Fruit fly (Drosophila melanogaster) whole organism, embryonic: ENCODE results near the gene CG8312.

ENCODE experiments used
- Antp ChIP-seq: fragments of 200-800 bp; sonication (Bioruptor generic); optimal IDR thresholded peaks from 3 replicates; lab custom pipeline; 2016; ENCODE audit warnings: missing biosample characterization, missing genetic modification characterization
- Bteb2 ChIP-seq: fragments of 200-800 bp; sonication (Bioruptor generic); optimal IDR thresholded peaks from 2 replicates; lab custom pipeline; 2016; ENCODE audit warnings: missing biosample characterization, missing genetic modification characterization
- CG10209 ChIP-seq: fragments of 200-800 bp; sonication (Bioruptor generic); optimal IDR thresholded peaks from 3 replicates; lab custom pipeline; 2017; ENCODE audit warnings: missing biosample characterization, mild to moderate bottlenecking, missing genetic modification characterization, missing genetic modification reagents
- CG11247 ChIP-seq: fragments of 200-800 bp; sonication (Bioruptor generic); IDR thresholded peaks from 2 replicates; pipeline ENCODE4 v1.3.6; 2022; ENCODE audit warnings: missing biosample characterization, missing genetic modification characterization
- CG11696 ChIP-seq: fragments of 200-800 bp; sonication (Bioruptor generic); IDR thresholded peaks from 2 replicates; pipeline ENCODE4 v1.3.6; 2022; ENCODE audit warnings: missing biosample characterization, missing genetic modification characterization
- CG13123 ChIP-seq: fragments of 200-800 bp; sonication (Bioruptor generic); optimal IDR thresholded peaks from 2 replicates; lab custom pipeline; 2016; ENCODE audit warnings: missing biosample characterization, missing genetic modification characterization
- CG13287 ChIP-seq: fragments of 200-800 bp; sonication (Bioruptor generic); IDR thresholded peaks from 2 replicates; pipeline ENCODE4 v1.3.6; 2022; ENCODE audit warnings: missing biosample characterization, missing genetic modification characterization; ENCODE audit not compliant: partially characterized antibody
- CG13775 ChIP-seq: fragments of 200-800 bp; sonication (Bioruptor generic); optimal IDR thresholded peaks from 3 replicates; lab custom pipeline; 2017; ENCODE audit warnings: missing biosample characterization, mild to moderate bottlenecking, missing genetic modification characterization
- CG14014 ChIP-seq: fragments of 200-800 bp; sonication (Bioruptor generic); IDR thresholded peaks from 2 replicates; pipeline ENCODE4 v1.3.6; 2022; ENCODE audit warnings: missing biosample characterization, missing genetic modification characterization
- CG14710 ChIP-seq: fragments of 200-800 bp; sonication (Bioruptor generic); optimal IDR thresholded peaks from 3 replicates; lab custom pipeline; 2019; ENCODE audit warnings: missing biosample characterization, mild to moderate bottlenecking, missing genetic modification characterization, moderate library complexity
- CG2120 ChIP-seq: fragments of 200-800 bp; sonication (Bioruptor generic); optimal IDR thresholded peaks from 3 replicates; lab custom pipeline; 2016; ENCODE audit warnings: missing biosample characterization, missing genetic modification characterization
- CG2202 ChIP-seq: fragments of 200-800 bp; sonication (Bioruptor generic); optimal IDR thresholded peaks from 2 replicates; lab custom pipeline; 2018; ENCODE audit warnings: missing biosample characterization, mild to moderate bottlenecking, missing genetic modification characterization
- CG30020 ChIP-seq: fragments of 200-800 bp; optimal IDR thresholded peaks from 2 replicates; lab custom pipeline; 2019; ENCODE audit warnings: missing biosample characterization, mild to moderate bottlenecking, missing genetic modification characterization, moderate library complexity
- CG30431 ChIP-seq: fragments of 200-800 bp; sonication (Bioruptor generic); optimal IDR thresholded peaks from 2 replicates; lab custom pipeline; 2017; ENCODE audit warnings: missing biosample characterization, missing genetic modification characterization
- CG3065 ChIP-seq: fragments of 200-800 bp; sonication (Bioruptor generic); optimal IDR thresholded peaks from 2 replicates; lab custom pipeline; 2016; ENCODE audit warnings: missing biosample characterization, missing genetic modification characterization
- CG32532 ChIP-seq: fragments of 200-800 bp; sonication (Bioruptor generic); IDR thresholded peaks from 2 replicates; pipeline ENCODE4 v1.3.6; 2022; ENCODE audit warnings: missing biosample characterization, missing genetic modification characterization
- CG42726 ChIP-seq: fragments of 200-800 bp; sonication (Bioruptor generic); IDR thresholded peaks from 2 replicates; pipeline ENCODE4 v1.3.6; 2022; ENCODE audit warnings: missing biosample characterization, missing genetic modification characterization; ENCODE audit not compliant: partially characterized antibody
- CG6689 ChIP-seq: fragments of 200-800 bp; sonication (Bioruptor generic); IDR thresholded peaks from 2 replicates; pipeline ENCODE4 v1.3.6; 2022; ENCODE audit warnings: missing biosample characterization, missing genetic modification characterization
- CG7372 ChIP-seq: fragments of 200-800 bp; sonication (Bioruptor generic); IDR thresholded peaks from 2 replicates; pipeline ENCODE4 v1.3.6; 2022; ENCODE audit warnings: missing biosample characterization, missing genetic modification characterization
- CG7786 ChIP-seq: fragments of 200-800 bp; sonication (Bioruptor generic); optimal IDR thresholded peaks from 2 replicates; lab custom pipeline; 2016; ENCODE audit warnings: missing biosample characterization, missing genetic modification characterization
- CG7987 ChIP-seq: fragments of 200-800 bp; sonication (Bioruptor generic); optimal IDR thresholded peaks from 2 replicates; lab custom pipeline; 2018; ENCODE audit warnings: missing biosample characterization, mild to moderate bottlenecking, missing genetic modification characterization, moderate library complexity
- CG8478 ChIP-seq: fragments of >200 bp; optimal IDR thresholded peaks from 2 replicates; lab custom pipeline; 2018
- CG9876 ChIP-seq: fragments of 200-800 bp; sonication (Bioruptor generic); optimal IDR thresholded peaks from 2 replicates; lab custom pipeline; 2016; ENCODE audit warnings: missing biosample characterization, missing genetic modification characterization
- Dll ChIP-seq: fragments of 200-800 bp; sonication (Bioruptor generic); IDR thresholded peaks from 4 replicates; pipeline ENCODE4 v1.3.6; 2022; ENCODE audit warnings: missing biosample characterization, missing genetic modification characterization; ENCODE audit not compliant: partially characterized antibody
- Ets97D ChIP-seq: fragments of 200-800 bp; sonication (Bioruptor generic); optimal IDR thresholded peaks from 3 replicates; lab custom pipeline; 2016; ENCODE audit warnings: missing biosample characterization, missing genetic modification characterization
- Hmr ChIP-seq: fragments of 200-800 bp; sonication (Bioruptor generic); optimal IDR thresholded peaks from 3 replicates; lab custom pipeline; 2017; ENCODE audit warnings: mild to moderate bottlenecking, missing biosample characterization, missing genetic modification reagents, missing genetic modification characterization
- Max ChIP-seq: fragments of 200-800 bp; sonication (Bioruptor generic); optimal IDR thresholded peaks from 2 replicates; lab custom pipeline; 2016; ENCODE audit warnings: missing biosample characterization, mild to moderate bottlenecking, missing genetic modification characterization
- Meics ChIP-seq: fragments of 200-800 bp; sonication (Bioruptor generic); optimal IDR thresholded peaks from 2 replicates; lab custom pipeline; 2017; ENCODE audit warnings: missing biosample characterization, mild to moderate bottlenecking, missing genetic modification characterization
- Myb ChIP-seq: fragments of 200-800 bp; sonication (Bioruptor generic); optimal IDR thresholded peaks from 2 replicates; lab custom pipeline; 2016; ENCODE audit warnings: missing biosample characterization, missing genetic modification characterization
- NfI ChIP-seq: fragments of 200-800 bp; sonication (Bioruptor generic); optimal IDR thresholded peaks from 3 replicates; lab custom pipeline; 2018; ENCODE audit warnings: missing biosample characterization, mild to moderate bottlenecking, missing genetic modification characterization, moderate library complexity
- Ptx1 ChIP-seq: fragments of 200-800 bp; sonication (Bioruptor generic); IDR thresholded peaks from 2 replicates; pipeline ENCODE4 v1.3.6; 2022; ENCODE audit warnings: missing biosample characterization, missing genetic modification characterization
- Ravus ChIP-seq: fragments of 200-800 bp; sonication (Bioruptor generic); IDR thresholded peaks from 2 replicates; pipeline ENCODE4 v1.3.6; 2022; ENCODE audit warnings: missing biosample characterization, missing genetic modification characterization
- Rx ChIP-seq: fragments of 200-800 bp; sonication (Bioruptor generic); IDR thresholded peaks from 2 replicates; pipeline ENCODE4 v1.3.6; 2022; ENCODE audit warnings: missing biosample characterization, missing genetic modification characterization
- Sry-β ChIP-seq: fragments of 200-800 bp; sonication (Bioruptor generic); optimal IDR thresholded peaks from 2 replicates; lab custom pipeline; 2018; ENCODE audit warnings: missing biosample characterization, mild to moderate bottlenecking, missing genetic modification characterization, moderate library complexity
- bbx ChIP-seq: fragments of 200-800 bp; sonication (Bioruptor generic); IDR thresholded peaks from 2 replicates; pipeline ENCODE4 v1.3.6; 2022; ENCODE audit warnings: missing biosample characterization, missing genetic modification characterization; ENCODE audit not compliant: partially characterized antibody
- caup ChIP-seq: fragments of 200-800 bp; sonication (Bioruptor generic); optimal IDR thresholded peaks from 3 replicates; lab custom pipeline; 2017; ENCODE audit warnings: missing biosample characterization, mild to moderate bottlenecking, missing genetic modification characterization, moderate library complexity; ENCODE audit not compliant: severe bottlenecking
- ci ChIP-seq: fragments of 200-800 bp; sonication (Bioruptor generic); IDR thresholded peaks from 3 replicates; pipeline ENCODE4 v1.3.6; 2022; ENCODE audit warnings: missing biosample characterization, missing genetic modification characterization
- dm ChIP-seq: fragments of 200-800 bp; sonication (Bioruptor generic); optimal IDR thresholded peaks from 3 replicates; lab custom pipeline; 2016; ENCODE audit warnings: missing biosample characterization, missing genetic modification characterization
- lilli ChIP-seq: fragments of 200-800 bp; sonication (Bioruptor generic); optimal IDR thresholded peaks from 3 replicates; lab custom pipeline; 2016; ENCODE audit warnings: missing biosample characterization, missing genetic modification characterization
- lmd ChIP-seq: fragments of 200-800 bp; sonication (Bioruptor generic); IDR thresholded peaks from 2 replicates; pipeline ENCODE4 v1.3.6; 2022; ENCODE audit warnings: missing biosample characterization, missing genetic modification characterization
- phol ChIP-seq: fragments of 200-800 bp; sonication (Bioruptor generic); optimal IDR thresholded peaks from 3 replicates; lab custom pipeline; 2018; ENCODE audit warnings: missing biosample characterization, mild to moderate bottlenecking, missing genetic modification characterization, moderate library complexity
- pita ChIP-seq: fragments of 200-800 bp; sonication (Bioruptor generic); optimal IDR thresholded peaks from 2 replicates; lab custom pipeline; 2017; ENCODE audit warnings: missing biosample characterization, mild to moderate bottlenecking, missing genetic modification characterization
- prd ChIP-seq, 3 experiments: fragments of >200 bp in 2 of 3; fragments of 200-800 bp in 1 of 3; sonication (Bioruptor generic) in 1 of 3; optimal IDR thresholded peaks in 2 of 3; IDR thresholded peaks in 1 of 3; 2 replicates in 2 of 3; 3 replicates in 1 of 3; pipeline versions ENCODE4 v1.3.6 to Lab custom; 2017 to 2022; ENCODE audit warnings: missing biosample characterization in 1 of 3, missing genetic modification characterization in 1 of 3
- pum ChIP-seq: fragments of 200-800 bp; sonication (Bioruptor generic); optimal IDR thresholded peaks from 2 replicates; lab custom pipeline; 2016; ENCODE audit warnings: missing biosample characterization, missing genetic modification characterization
- sna ChIP-seq: fragments of 200-800 bp; sonication (Bioruptor generic); IDR thresholded peaks from 2 replicates; pipeline ENCODE4 v1.3.6; 2022; ENCODE audit warnings: missing biosample characterization, missing genetic modification characterization; ENCODE audit not compliant: partially characterized antibody
- tap ChIP-seq: fragments of 200-800 bp; optimal IDR thresholded peaks from 3 replicates; lab custom pipeline; 2019; ENCODE audit warnings: missing biosample characterization, mild to moderate bottlenecking, missing genetic modification characterization, moderate library complexity
- trem ChIP-seq: fragments of 200-800 bp; optimal IDR thresholded peaks from 3 replicates; lab custom pipeline; 2019; ENCODE audit warnings: missing biosample characterization, mild to moderate bottlenecking, missing genetic modification characterization, moderate library complexity
- zen2 ChIP-seq: fragments of 200-800 bp; sonication (Bioruptor generic); IDR thresholded peaks from 3 replicates; pipeline ENCODE4 v1.3.6; 2022; ENCODE audit warnings: missing biosample characterization, missing genetic modification characterization; ENCODE audit not compliant: partially characterized antibody
- zf30C ChIP-seq: fragments of 200-800 bp; sonication (Bioruptor generic); optimal IDR thresholded peaks from 3 replicates; lab custom pipeline; 2018; ENCODE audit warnings: missing biosample characterization, mild to moderate bottlenecking, missing genetic modification characterization

The CG8312 gene

DNA sequence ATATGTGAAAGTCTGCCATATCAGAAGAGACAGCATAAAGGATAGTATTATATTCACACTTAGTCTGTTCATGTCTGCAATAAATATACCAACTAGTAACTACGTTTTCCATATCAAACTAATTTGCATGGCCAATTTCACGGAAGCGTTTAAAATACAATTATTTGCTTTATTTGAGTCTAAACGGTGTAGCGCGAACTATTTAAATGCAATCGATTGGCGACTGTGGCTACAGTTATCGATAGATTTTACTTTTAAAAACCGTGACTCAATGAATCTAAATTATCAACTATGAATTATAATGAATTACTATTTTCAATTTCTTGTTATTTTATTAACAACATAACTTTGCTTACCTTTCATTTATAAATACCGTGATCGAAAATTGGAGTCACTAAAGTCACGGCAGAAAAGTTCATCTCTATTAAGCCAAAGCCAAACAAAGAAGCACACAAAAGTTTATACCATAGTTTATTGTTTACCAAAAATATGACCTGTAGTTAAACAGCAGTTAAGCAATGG is 35.8 kb downstream of the CG8312 start, which contains the start of the genes CG9427 and CG8319:
Gene CG9427, minus strand, starts transcription at position 51 of the 522 bp plus-strand sequence.
Gene CG8319, plus strand, starts transcription at position 442 of the 522 bp plus-strand sequence.
- peak; percentile 94 for TF ChIP-seq sna (GFP tag; lab: Robert Waterston, UW)
- no peak; the same call in 1 of the 2 replicates for TF ChIP-seq CG42726 (GFP tag; lab: Robert Waterston, UW)
- peak; percentile 62 for TF ChIP-seq Sry-β (GFP tag; lab: Kevin White, UChicago)
- TF ChIP-seq Myb (GFP tag; lab: Kevin White, UChicago) = peak; percentile 67
- TF ChIP-seq CG30431 (GFP tag; lab: Kevin White, UChicago) = no peak
- peak; percentile 33 for TF ChIP-seq CG7786 (GFP tag; lab: Kevin White, UChicago)
- peak; percentile 35; the same call in 1 of the 2 replicates for TF ChIP-seq CG7372 (GFP tag; lab: Robert Waterston, UW)
- peak; percentile 37 for TF ChIP-seq CG13123 (GFP tag; lab: Kevin White, UChicago)
- no peak for TF ChIP-seq CG2202 (tag; lab: Kevin White, UChicago)
- TF ChIP-seq Meics (GFP tag; lab: Kevin White, UChicago) = peak; percentile 43
- peak; percentile 25; the same call in 1 of the 2 replicates for TF ChIP-seq CG6689 (GFP tag; lab: Robert Waterston, UW)
- peak; percentile 41 for TF ChIP-seq tap
- peak; percentile 41 for TF ChIP-seq CG3065 (GFP tag; lab: Kevin White, UChicago)
- no peak for TF ChIP-seq CG11696 (GFP tag; lab: Robert Waterston, UW)
- peak; percentile 40; the same call in 1 of the 2 replicates for TF ChIP-seq lmd (GFP tag; lab: Robert Waterston, UW)
- peak; percentile 67 for TF ChIP-seq Ptx1 (GFP tag; lab: Robert Waterston, UW)
- TF ChIP-seq dm (GFP tag; lab: Kevin White, UChicago) = peak; percentile 53
- peak; percentile 34 for TF ChIP-seq caup (GFP tag; lab: Kevin White, UChicago)
- peak; percentile 38; the same call in 1 of the 2 replicates for TF ChIP-seq CG11247 (GFP tag; lab: Robert Waterston, UW)
- TF ChIP-seq CG9876 (GFP tag; lab: Kevin White, UChicago) = no peak
- peak; percentile 83 for TF ChIP-seq CG2120
- TF ChIP-seq Ravus = no peak
- no peak for TF ChIP-seq prd (optimal IDR thresholded peaks at IDR 0.05; lab: Kevin White, UChicago)
- TF ChIP-seq prd (GFP tag; IDR thresholded peaks at IDR 0.05; lab: Robert Waterston, UW) = peak; percentile 80
- peak; percentile 85 for TF ChIP-seq CG14710
- TF ChIP-seq phol (tag; lab: Kevin White, UChicago) = peak; percentile 85
- peak; percentile 45 for TF ChIP-seq pum (GFP tag; lab: Kevin White, UChicago)
- TF ChIP-seq Rx (GFP tag; lab: Robert Waterston, UW) = no peak
- TF ChIP-seq pita (GFP tag; lab: Kevin White, UChicago) = no peak
- peak; percentile 63 for TF ChIP-seq Max (GFP tag; lab: Kevin White, UChicago)
- TF ChIP-seq zen2 (GFP tag; lab: Robert Waterston, UW) = peak; percentile 57; the same call in 1 of the 3 replicates
- TF ChIP-seq CG13775 (GFP tag; lab: Kevin White, UChicago) = peak; percentile 73
- no peak for TF ChIP-seq zf30C
- peak; percentile 47 for TF ChIP-seq NfI (GFP tag; lab: Kevin White, UChicago)
- TF ChIP-seq CG13287 (GFP tag; lab: Robert Waterston, UW) = peak; percentile 96
- TF ChIP-seq CG10209 = peak; percentile 45
- peak; percentile 70 for TF ChIP-seq Bteb2
- TF ChIP-seq CG8478 (lab: Kevin White, UChicago) = no peak
- TF ChIP-seq Ets97D (GFP tag; lab: Kevin White, UChicago) = peak; percentile 64
- peak; percentile 60 for TF ChIP-seq CG32532 (GFP tag; lab: Robert Waterston, UW)
- TF ChIP-seq Dll (GFP tag; lab: Robert Waterston, UW) = peak; percentile 96
- TF ChIP-seq trem (tag; lab: Kevin White, UChicago) = peak; percentile 86
- peak; percentile 74 for TF ChIP-seq bbx (GFP tag; lab: Robert Waterston, UW)
- TF ChIP-seq Antp (GFP tag; lab: Kevin White, UChicago) = peak; percentile 2
- TF ChIP-seq Hmr = peak; percentile 56
- peak; percentile 87 for TF ChIP-seq lilli (GFP tag; lab: Kevin White, UChicago)
- no peak for TF ChIP-seq CG7987 (GFP tag; lab: Kevin White, UChicago)
- peak; percentile 60; the same call in 1 of the 3 replicates for TF ChIP-seq ci
- TF ChIP-seq CG14014 (GFP tag; lab: Robert Waterston, UW) = peak; percentile 51; the same call in 1 of the 2 replicates
- TF ChIP-seq CG30020 = peak; percentile 51
